Worm (Caenorhabditis elegans) whole organism, L4 larva: ENCODE data around the gene F22B3.8.

Source experiments
- ceh-82 ChIP-seq: sonication (generic microtip); optimal IDR thresholded peaks from 2 replicates; lab custom pipeline; 2017; ENCODE audit warnings: missing biosample characterization, missing genetic modification characterization
- fos-1 ChIP-seq: fragments of 150-350 bp; optimal IDR thresholded peaks from 2 replicates; lab custom pipeline; 2014; ENCODE audit warnings: missing biosample characterization, missing genetic modification characterization
- lin-13 ChIP-seq: fragments of 150-350 bp; optimal IDR thresholded peaks from 2 replicates; lab custom pipeline; 2014; ENCODE audit warnings: missing biosample characterization, missing genetic modification reagents, missing genetic modification characterization
- lir-3 ChIP-seq: sonication (generic microtip); optimal IDR thresholded peaks from 2 replicates; lab custom pipeline; 2016; ENCODE audit warnings: mild to moderate bottlenecking, missing genetic modification characterization, missing compliant biosample characterization
- nhr-11 ChIP-seq: fragments of 150-350 bp; optimal IDR thresholded peaks from 2 replicates; lab custom pipeline; 2014; ENCODE audit warnings: missing biosample characterization, missing genetic modification characterization

DNA sequence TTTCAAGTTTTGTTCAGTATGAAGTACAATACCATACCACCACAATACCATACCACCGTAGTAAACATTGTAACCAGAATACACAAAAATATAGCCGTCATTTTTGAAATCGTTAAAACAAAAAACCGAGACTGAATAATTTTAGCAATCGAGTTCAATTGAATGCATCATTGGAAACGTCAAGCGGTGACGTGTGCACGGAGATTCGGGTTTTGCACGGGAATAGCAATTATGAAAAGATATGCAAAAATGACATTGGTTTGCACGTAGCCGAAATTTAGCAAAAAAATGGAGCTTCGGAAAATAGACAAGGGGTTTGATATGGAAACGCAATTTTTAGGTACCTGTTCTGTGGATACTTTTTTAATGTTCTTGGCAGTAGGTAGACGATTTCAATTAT lies 9.8 kb downstream of the F22B3.8 start, which contains the start of gene F22B3.10:
- TF ChIP-seq fos-1 (tag; lab: Kevin White, UChicago) (no peak), lin-13 (GFP tag; lab: Kevin White, UChicago) (no peak), lir-3 (no peak), nhr-11 (tag; lab: Kevin White, UChicago) (no peak), ceh-82 (tag; lab: Kevin White, UChicago) (no peak)
